Worm (Caenorhabditis elegans) whole organism, L1 larva: ENCODE data around the gene sre-33.

ENCODE experiments used
- C34B4.2 ChIP-seq: sonication (generic microtip); optimal IDR thresholded peaks from 2 replicates; lab custom pipeline; 2017; ENCODE audit warnings: mild to moderate bottlenecking, missing genetic modification characterization, missing compliant biosample characterization
- Y116A8C.19 ChIP-seq: sonication (generic microtip); optimal IDR thresholded peaks from 2 replicates; lab custom pipeline; 2016; ENCODE audit warnings: missing compliant biosample characterization, missing genetic modification characterization, borderline replicate concordance
- aly-2 ChIP-seq: fragments of 150-350 bp; optimal IDR thresholded peaks from 2 replicates; lab custom pipeline; 2014; ENCODE audit warnings: missing biosample characterization, missing genetic modification characterization
- egl-13 ChIP-seq: sonication (generic microtip); optimal IDR thresholded peaks from 2 replicates; lab custom pipeline; 2016; ENCODE audit warnings: missing genotype, missing genetic modification reagents, missing genetic modification characterization, missing compliant biosample characterization
- elt-2 ChIP-seq: sonication (generic microtip); optimal IDR thresholded peaks from 2 replicates; lab custom pipeline; 2016; ENCODE audit warnings: missing genetic modification characterization, mild to moderate bottlenecking, inconsistent platforms, missing compliant biosample characterization, missing genetic modification reagents
- jun-1 ChIP-seq: fragments of 150-350 bp; optimal IDR thresholded peaks from 2 replicates; lab custom pipeline; 2014; ENCODE audit warnings: missing biosample characterization, missing genetic modification reagents, missing genetic modification characterization
- lin-14 ChIP-seq: fragments of 200-800 bp; sonication (Bioruptor generic); optimal IDR thresholded peaks from 2 replicates; lab custom pipeline; 2018; ENCODE audit warnings: mild to moderate bottlenecking, missing genetic modification characterization, moderate library complexity, missing compliant biosample characterization
- lin-15B ChIP-seq: fragments of 150-350 bp; sonication (generic microtip); optimal IDR thresholded peaks from 3 replicates; lab custom pipeline; 2014; ENCODE audit warnings: missing biosample characterization, missing genetic modification characterization
- mdl-1 ChIP-seq, 2 experiments: fragments of 150-350 bp; optimal IDR thresholded peaks; 2 replicates each; lab custom pipeline; 2014 to 2017; ENCODE audit warnings: missing biosample characterization in 2 of 2, missing genetic modification characterization in 2 of 2, inconsistent platforms in 1 of 2
- mef-2 ChIP-seq: fragments of 150-350 bp; optimal IDR thresholded peaks from 2 replicates; lab custom pipeline; 2014; ENCODE audit warnings: missing biosample characterization, missing genetic modification characterization
- nhr-76 ChIP-seq: sonication (generic microtip); optimal IDR thresholded peaks from 2 replicates; lab custom pipeline; 2017; ENCODE audit warnings: missing biosample characterization, missing genetic modification characterization
- pqm-1 ChIP-seq: sonication (generic microtip); optimal IDR thresholded peaks from 3 replicates; lab custom pipeline; 2017; ENCODE audit warnings: missing biosample characterization, missing genetic modification characterization
- snu-23 ChIP-seq: sonication (generic microtip); optimal IDR thresholded peaks from 2 replicates; lab custom pipeline; 2016; ENCODE audit warnings: missing genetic modification characterization, missing compliant biosample characterization
- unc-130 ChIP-seq: fragments of 150-350 bp; optimal IDR thresholded peaks from 2 replicates; lab custom pipeline; 2017; ENCODE audit warnings: missing biosample characterization, missing genetic modification characterization, inconsistent platforms
- unc-30 ChIP-seq: sonication (generic microtip); optimal IDR thresholded peaks from 2 replicates; lab custom pipeline; 2017; ENCODE audit warnings: missing biosample characterization, missing genetic modification characterization
- unc-86 ChIP-seq: sonication (generic microtip); optimal IDR thresholded peaks from 2 replicates; lab custom pipeline; 2016; ENCODE audit warnings: missing genetic modification characterization, missing compliant biosample characterization

sre-33 gene

ce11 chrII:12502784-12503183 is 49.7 kb downstream of the sre-33 start, which contains the start of gene ador-1:
Gene ador-1 (minus strand): TSS chrII:12502884.
- no peak for TF ChIP-seq C34B4.2 (tag; lab: Kevin White, UChicago)
- no peak for TF ChIP-seq unc-86
- no peak for TF ChIP-seq pqm-1 (tag; lab: Kevin White, UChicago)
- TF ChIP-seq elt-2 (tag; lab: Kevin White, UChicago) = no peak
- TF ChIP-seq mdl-1 (tag; optimal IDR thresholded peaks at IDR 0.05; lab: Kevin White, UChicago) = no peak
- no peak for TF ChIP-seq nhr-76 (tag; lab: Kevin White, UChicago)
- TF ChIP-seq unc-30 (tag; lab: Kevin White, UChicago) = no peak
- TF ChIP-seq aly-2 = no peak
- TF ChIP-seq lin-15B (tag; lab: Kevin White, UChicago) = no peak
- no peak for TF ChIP-seq mef-2 (tag; lab: Kevin White, UChicago)
- no peak for TF ChIP-seq snu-23
- no peak for TF ChIP-seq lin-14 (GFP tag; lab: Kevin White, UChicago)
- no peak for TF ChIP-seq unc-130
- no peak for TF ChIP-seq Y116A8C.19 (tag; lab: Kevin White, UChicago)
- TF ChIP-seq egl-13 (tag; lab: Kevin White, UChicago) = no peak
- TF ChIP-seq jun-1 (tag; lab: Kevin White, UChicago) = no peak
- TF ChIP-seq, all 84 proteins: peak for 0
